Fruit fly (Drosophila melanogaster): Measurements from ENCODE around the gene CG31156.

- TF ChIP-seq CG12942 (GFP tag; optimal IDR thresholded peaks at IDR 0.05) (no peak), disco-r (GFP tag; optimal IDR thresholded peaks at IDR 0.05) (no peak), CG18599 (GFP tag; optimal IDR thresholded peaks at IDR 0.05) (no peak), CG10654 (GFP tag; optimal IDR thresholded peaks at IDR 0.05) (no peak), CG11723 (GFP tag; optimal IDR thresholded peaks at IDR 0.05) (no peak), abd-A (tag; optimal IDR thresholded peaks at IDR 0.05) (no peak), fu2 (GFP tag; optimal IDR thresholded peaks at IDR 0.05) (no peak), CG10979 (tag; optimal IDR thresholded peaks at IDR 0.05) (no peak), CoRest (tag; optimal IDR thresholded peaks at IDR 0.05) (no peak)
Measured at dm6 chr3R:22626334-22626688, 12.9 kb upstream of the CG31156 start.
